Worm (Caenorhabditis elegans) whole organism, L4 larva: ENCODE data around the gene glb-22.

ENCODE experiments used
- T20F7.1 ChIP-seq: fragments of 200-800 bp; sonication (Bioruptor generic); optimal IDR thresholded peaks from 2 replicates; lab custom pipeline; 2018; ENCODE audit warnings: mild to moderate bottlenecking, missing genetic modification characterization, missing compliant biosample characterization
- T26A8.4 ChIP-seq: fragments of 200-800 bp; sonication (Bioruptor generic); IDR thresholded peaks from 2 replicates; pipeline ENCODE4 v1.3.6; 2022; ENCODE audit warnings: missing genetic modification characterization, missing compliant biosample characterization
- ZK546.5 ChIP-seq, 2 experiments: sonication (generic microtip); optimal IDR thresholded peaks; 2 replicates each; lab custom pipeline; 2017; ENCODE audit warnings: missing biosample characterization in 2 of 2, missing genetic modification characterization in 2 of 2
- aha-1 ChIP-seq: fragments of 150-350 bp; peaks from one replicate; lab custom pipeline; 2014; ENCODE audit warnings: missing biosample characterization, missing genetic modification characterization
- ceh-20 ChIP-seq: fragments of 200-800 bp; sonication (Bioruptor generic); IDR thresholded peaks from 2 replicates; pipeline ENCODE4 v1.3.6; 2022; ENCODE audit warnings: missing genetic modification reagents, missing genetic modification characterization, missing compliant biosample characterization
- ceh-28 ChIP-seq: fragments of 150-350 bp; optimal IDR thresholded peaks from 2 replicates; lab custom pipeline; 2014; ENCODE audit warnings: missing biosample characterization, missing genetic modification reagents, missing genetic modification characterization
- ceh-32 ChIP-seq: sonication (generic microtip); optimal IDR thresholded peaks from 2 replicates; lab custom pipeline; 2016; ENCODE audit warnings: mild to moderate bottlenecking, missing genetic modification characterization, missing compliant biosample characterization; ENCODE audit not compliant: poor library complexity
- cey-2 ChIP-seq: sonication (generic microtip); optimal IDR thresholded peaks from 3 replicates; lab custom pipeline; 2017; ENCODE audit warnings: missing genetic modification characterization, mild to moderate bottlenecking, missing compliant biosample characterization, antibody characterized with exemption, borderline replicate concordance; ENCODE audit not compliant: insufficient read depth
- ctbp-1 ChIP-seq: fragments of 200-800 bp; sonication (Bioruptor generic); IDR thresholded peaks from 2 replicates; pipeline ENCODE4 v1.3.6; 2022; ENCODE audit warnings: missing genetic modification reagents, missing genetic modification characterization, missing compliant biosample characterization
- daf-16 ChIP-seq, 3 experiments: sonication (generic microtip); optimal IDR thresholded peaks; 2 replicates each; lab custom pipeline; 2016 to 2017; ENCODE audit warnings: missing genetic modification characterization in 3 of 3, missing genetic modification reagents in 3 of 3, mild to moderate bottlenecking in 2 of 3, missing compliant biosample characterization in 2 of 3, missing biosample characterization in 1 of 3, moderate library complexity in 1 of 3
- daf-19 ChIP-seq: fragments of 200-800 bp; sonication (Bioruptor generic); conservative IDR thresholded peaks from 2 replicates; pipeline ENCODE4 v1.3.6; 2022; ENCODE audit warnings: missing genetic modification characterization, missing compliant biosample characterization
- dmd-6 ChIP-seq: fragments of 200-800 bp; sonication (Bioruptor generic); IDR thresholded peaks from 2 replicates; pipeline ENCODE4 v1.3.6; 2022; ENCODE audit warnings: missing genetic modification reagents, missing genetic modification characterization, missing compliant biosample characterization
- dmd-9 ChIP-seq: fragments of 200-800 bp; sonication (Bioruptor generic); IDR thresholded peaks from 2 replicates; pipeline ENCODE4 v1.3.6; 2022; ENCODE audit warnings: missing genetic modification reagents, missing genetic modification characterization, missing compliant biosample characterization
- duxl-1 ChIP-seq: sonication (generic microtip); optimal IDR thresholded peaks from 2 replicates; lab custom pipeline; 2016; ENCODE audit warnings: mild to moderate bottlenecking, missing genetic modification characterization, moderate library complexity, missing compliant biosample characterization; ENCODE audit not compliant: poor library complexity
- fos-1 ChIP-seq: fragments of 150-350 bp; optimal IDR thresholded peaks from 2 replicates; lab custom pipeline; 2014; ENCODE audit warnings: missing biosample characterization, missing genetic modification characterization
- gei-8 ChIP-seq: fragments of 200-800 bp; sonication (Bioruptor generic); optimal IDR thresholded peaks from 2 replicates; lab custom pipeline; 2018; ENCODE audit warnings: mild to moderate bottlenecking, missing genetic modification characterization, missing compliant biosample characterization
- hlh-11 ChIP-seq: fragments of 200-800 bp; sonication (Bioruptor generic); optimal IDR thresholded peaks from 2 replicates; lab custom pipeline; 2018; ENCODE audit warnings: mild to moderate bottlenecking, missing genetic modification characterization, missing compliant biosample characterization
- hlh-30 ChIP-seq: sonication (generic microtip); optimal IDR thresholded peaks from 2 replicates; lab custom pipeline; 2017; ENCODE audit warnings: antibody characterized with exemption, mild to moderate bottlenecking, missing genetic modification characterization, missing compliant biosample characterization; ENCODE audit not compliant: insufficient read depth
- hmg-1.1 ChIP-seq: fragments of 200-800 bp; sonication (Bioruptor generic); IDR thresholded peaks from 2 replicates; pipeline ENCODE4 v1.3.6; 2022; ENCODE audit warnings: missing genetic modification reagents, missing genetic modification characterization, missing compliant biosample characterization
- lim-7 ChIP-seq: fragments of 200-800 bp; sonication (Bioruptor generic); IDR thresholded peaks from 2 replicates; pipeline ENCODE4 v1.3.6; 2022; ENCODE audit warnings: missing genetic modification characterization, missing compliant biosample characterization
- lin-1 ChIP-seq: fragments of 200-800 bp; sonication (Bioruptor generic); IDR thresholded peaks from 2 replicates; pipeline ENCODE4 v1.3.6; 2022; ENCODE audit warnings: missing genetic modification reagents, missing genetic modification characterization, missing compliant biosample characterization
- lin-13 ChIP-seq: fragments of 150-350 bp; optimal IDR thresholded peaks from 2 replicates; lab custom pipeline; 2014; ENCODE audit warnings: missing biosample characterization, missing genetic modification reagents, missing genetic modification characterization
- lsy-2 ChIP-seq, 2 experiments: fragments of 150-350 bp in 1 of 2; sonication (generic microtip) in 1 of 2; optimal IDR thresholded peaks; 2 replicates each; lab custom pipeline; 2014 to 2017; ENCODE audit warnings: missing biosample characterization in 2 of 2, missing genetic modification characterization in 2 of 2
- nhr-25 ChIP-seq: sonication (generic microtip); optimal IDR thresholded peaks from 2 replicates; lab custom pipeline; 2017; ENCODE audit warnings: missing genetic modification characterization, mild to moderate bottlenecking, missing compliant biosample characterization, antibody characterized with exemption, moderate library complexity, borderline replicate concordance; ENCODE audit not compliant: insufficient read depth
- nhr-41 ChIP-seq: fragments of 200-800 bp; sonication (Bioruptor generic); IDR thresholded peaks from 2 replicates; pipeline ENCODE4 v1.3.6; 2022; ENCODE audit warnings: missing genetic modification reagents, missing genetic modification characterization, missing compliant biosample characterization
- nhr-77 ChIP-seq: fragments of 150-350 bp; optimal IDR thresholded peaks from 2 replicates; lab custom pipeline; 2014; ENCODE audit warnings: missing biosample characterization, missing genetic modification characterization
- pha-4 ChIP-seq, 2 experiments: fragments of 150-350 bp in 1 of 2; fragments of 200-800 bp in 1 of 2; sonication (Bioruptor generic) in 1 of 2; IDR thresholded peaks in 1 of 2; optimal IDR thresholded peaks in 1 of 2; 2 replicates each; pipeline versions ENCODE4 v1.3.6 to Lab custom; 2014 to 2022; ENCODE audit warnings: missing genetic modification characterization in 2 of 2, missing genetic modification reagents in 2 of 2, missing biosample characterization in 1 of 2, missing compliant biosample characterization in 1 of 2
- php-3 ChIP-seq: fragments of 200-800 bp; sonication (Bioruptor generic); IDR thresholded peaks from 2 replicates; pipeline ENCODE4 v1.3.6; 2022; ENCODE audit warnings: missing genetic modification reagents, missing genetic modification characterization, missing compliant biosample characterization
- rbr-2 ChIP-seq: sonication (generic microtip); optimal IDR thresholded peaks from 2 replicates; lab custom pipeline; 2016; ENCODE audit warnings: missing genotype, missing genetic modification characterization, missing compliant biosample characterization
- sdz-12 ChIP-seq: fragments of 200-800 bp; sonication (Bioruptor generic); optimal IDR thresholded peaks from 2 replicates; lab custom pipeline; 2018; ENCODE audit warnings: mild to moderate bottlenecking, missing genetic modification characterization, missing compliant biosample characterization
- set-16 ChIP-seq: fragments of 200-800 bp; sonication (Bioruptor generic); IDR thresholded peaks from 2 replicates; pipeline ENCODE4 v1.3.6; 2022; ENCODE audit warnings: missing genetic modification reagents, missing genetic modification characterization, missing compliant biosample characterization
- skn-1 ChIP-seq: fragments of 150-350 bp; optimal IDR thresholded peaks from 2 replicates; lab custom pipeline; 2014; ENCODE audit warnings: missing biosample characterization, missing genetic modification characterization
- snpc-4 ChIP-seq: fragments of 150-350 bp; optimal IDR thresholded peaks from 2 replicates; lab custom pipeline; 2014; ENCODE audit warnings: missing biosample characterization, missing genetic modification characterization
- spr-1 ChIP-seq: sonication (generic microtip); optimal IDR thresholded peaks from 2 replicates; lab custom pipeline; 2016; ENCODE audit warnings: mild to moderate bottlenecking, missing genetic modification characterization, missing compliant biosample characterization
- unc-130 ChIP-seq: sonication (generic microtip); optimal IDR thresholded peaks from 2 replicates; lab custom pipeline; 2016; ENCODE audit warnings: missing genetic modification reagents, missing genetic modification characterization, missing compliant biosample characterization
- zfp-2 ChIP-seq: sonication (generic microtip); optimal IDR thresholded peaks from 2 replicates; lab custom pipeline; 2016; ENCODE audit warnings: mild to moderate bottlenecking, missing genetic modification characterization, missing compliant biosample characterization
- zip-11 ChIP-seq: fragments of 200-800 bp; sonication (Bioruptor generic); IDR thresholded peaks from 2 replicates; pipeline ENCODE4 v1.3.6; 2022; ENCODE audit warnings: missing genetic modification characterization, missing compliant biosample characterization

glb-22 gene

DNA sequence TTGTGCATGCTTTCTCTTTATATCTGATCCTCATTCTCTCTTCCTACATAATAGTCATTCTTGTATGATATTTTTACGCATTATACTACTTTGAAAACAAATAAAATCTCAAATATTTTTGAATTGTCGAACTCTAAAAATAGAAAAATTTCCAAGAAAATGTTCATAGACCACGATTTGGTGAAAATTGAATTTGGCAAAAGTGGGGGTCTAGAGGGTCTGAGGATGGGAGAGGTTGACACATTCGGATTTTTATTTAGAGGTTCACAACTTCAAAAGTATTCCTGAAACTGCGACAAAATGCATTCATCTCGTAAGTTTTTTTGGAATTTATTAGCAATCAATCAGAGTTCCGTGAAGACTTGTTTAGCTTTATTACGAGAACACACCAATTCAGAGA, at the start of gene glb-22:
TSS of gene glb-22 (plus strand) at position 301 of the 400 bp plus-strand sequence.
- TF ChIP-seq nhr-77 (tag; lab: Kevin White, UChicago) (no peak), ceh-20 (GFP tag; lab: Robert Waterston, UW) (no peak), rbr-2 (tag; lab: Kevin White, UChicago) (no peak), zfp-2 (no peak), hlh-11 (tag; lab: Kevin White, UChicago) (no peak), lsy-2 (tag; optimal IDR thresholded peaks at IDR 0.05; lab: Kevin White, UChicago) (no peak), duxl-1 (tag; lab: Kevin White, UChicago) (no peak), hlh-30 (no peak), nhr-25 (no peak), zip-11 (no peak), pha-4 (GFP tag; IDR thresholded peaks at IDR 0.05; lab: Robert Waterston, UW) (no peak), pha-4 (tag; optimal IDR thresholded peaks at IDR 0.05; lab: Kevin White, UChicago) (no peak), lin-1 (no peak), snpc-4 (tag; lab: Kevin White, UChicago) (no peak)

DNA sequence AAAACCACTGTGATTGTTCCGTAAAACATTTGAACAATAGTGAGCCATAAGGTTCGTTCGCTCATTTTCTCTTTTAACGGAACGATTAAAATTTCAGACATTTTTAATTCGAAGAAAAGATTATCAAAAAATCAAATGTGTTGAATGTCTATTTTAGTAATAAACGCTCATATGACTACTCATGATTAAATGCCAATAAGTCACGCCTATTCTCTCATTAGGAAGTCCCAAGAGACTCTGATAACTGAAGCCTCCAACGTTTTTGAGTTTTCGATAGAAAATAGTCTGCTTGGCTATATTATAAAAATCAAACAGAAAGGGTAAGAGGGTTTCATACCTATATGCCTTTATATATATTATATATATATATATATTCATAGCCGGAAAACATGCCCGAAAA, 43.9 kb upstream of the glb-22 start, which contains the start of gene srg-47:
TSS of gene srg-47 (minus strand) at position 101 of the 400 bp plus-strand sequence.
- TF ChIP-seq zip-11 (no peak), nhr-41 (GFP tag; lab: Robert Waterston, UW) (no peak)

DNA sequence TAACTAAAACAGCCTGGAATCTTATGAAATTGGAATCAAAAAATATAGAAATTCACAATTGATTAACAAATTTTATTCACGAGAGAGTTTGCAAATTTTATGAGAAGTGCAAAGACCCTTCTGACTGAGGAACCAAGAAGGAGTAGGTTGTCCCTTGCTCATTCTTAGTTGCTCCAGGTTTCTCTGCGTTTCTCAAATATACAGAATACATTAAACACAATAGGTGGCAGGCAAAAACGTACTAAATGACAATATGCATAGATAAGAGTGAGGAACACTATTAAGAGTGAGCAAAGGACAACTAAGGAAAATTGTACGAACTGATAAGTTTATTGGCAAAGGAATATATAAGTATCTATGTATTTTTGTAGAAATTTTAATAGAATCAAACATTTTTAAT, 41.3 kb upstream of the glb-22 start, which contains the start of gene C53A5.9:
TSS of gene C53A5.9 (minus strand) at position 101 of the 400 bp plus-strand sequence.
- TF ChIP-seq daf-19 (GFP tag; lab: Robert Waterston, UW), result no peak
- no peak for TF ChIP-seq hmg-1.1 (GFP tag; lab: Robert Waterston, UW)
- TF ChIP-seq lim-7, result no peak

DNA sequence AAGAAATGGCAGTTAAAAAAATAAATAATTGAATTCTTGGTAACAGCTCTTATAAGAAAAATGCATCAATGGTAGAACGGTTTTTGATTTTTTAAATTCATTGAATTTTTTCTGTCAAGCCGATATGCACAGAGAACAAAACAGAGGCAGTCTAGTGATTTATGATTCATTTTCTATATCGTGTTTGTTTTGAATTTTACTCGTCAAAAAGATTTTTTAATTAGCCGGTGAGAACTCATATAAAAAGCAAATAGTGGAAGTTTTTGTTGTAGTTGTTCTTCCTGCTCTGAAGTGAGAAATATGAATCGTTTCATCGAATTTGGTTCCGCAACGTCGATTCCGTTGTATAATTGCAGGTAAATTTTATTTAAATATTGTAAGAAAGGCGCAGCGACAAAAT, 40.8 kb upstream of the glb-22 start, which contains the start of gene srt-32:
TSS of gene srt-32 (plus strand) at position 301 of the 400 bp plus-strand sequence.
- TF ChIP-seq lim-7 (no peak), aha-1 (tag; lab: Kevin White, UChicago) (no peak), lin-13 (GFP tag; lab: Kevin White, UChicago) (no peak), gei-8 (GFP tag; lab: Kevin White, UChicago) (no peak), ceh-28 (no peak), dmd-9 (no peak), skn-1 (tag; lab: Kevin White, UChicago) (no peak), php-3 (GFP tag; lab: Robert Waterston, UW) (no peak), spr-1 (tag; lab: Kevin White, UChicago) (no peak), fos-1 (tag; lab: Kevin White, UChicago) (no peak)

DNA sequence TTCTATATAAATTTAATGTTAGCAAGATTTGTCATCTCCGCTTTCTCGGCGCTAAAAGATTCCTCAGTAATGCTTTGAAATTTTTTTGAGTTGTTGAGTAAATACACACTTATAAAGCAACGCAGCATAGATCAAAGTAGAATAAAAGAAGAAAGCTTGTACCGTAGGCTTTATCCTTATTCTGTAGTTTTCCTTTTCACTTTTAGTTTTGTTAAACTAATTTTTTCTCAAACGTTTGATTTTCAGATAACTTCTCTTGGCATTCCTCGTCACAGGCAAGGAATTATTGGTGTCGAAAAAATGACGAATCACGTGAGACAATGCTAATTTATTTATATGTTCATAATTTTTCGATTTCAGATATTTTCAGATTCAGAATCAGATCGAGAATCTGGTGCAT, 37.5 kb upstream of the glb-22 start, which contains the start of gene C53A5.11:
TSS of gene C53A5.11 (plus strand) at position 301 of the 400 bp plus-strand sequence.
- TF ChIP-seq duxl-1 (tag; lab: Kevin White, UChicago) (no peak), T20F7.1 (no peak), dmd-6 (no peak), unc-130 (GFP tag; lab: Kevin White, UChicago) (no peak), set-16 (no peak), ceh-20 (GFP tag; lab: Robert Waterston, UW) (no peak), daf-16 (GFP tag; optimal IDR thresholded peaks at IDR 0.05; lab: Kevin White, UChicago) (no peak), daf-16 (tag; optimal IDR thresholded peaks at IDR 0.05; lab: Kevin White, UChicago) (no peak), lin-1 (no peak), cey-2 (tag; lab: Kevin White, UChicago) (no peak), aha-1 (tag; lab: Kevin White, UChicago) (no peak), ZK546.5 (tag; optimal IDR thresholded peaks at IDR 0.05; lab: Kevin White, UChicago) (no peak), nhr-41 (GFP tag; lab: Robert Waterston, UW) (no peak), sdz-12 (GFP tag; lab: Kevin White, UChicago) (no peak), T26A8.4 (GFP tag; lab: Robert Waterston, UW) (no peak), ctbp-1 (GFP tag; lab: Robert Waterston, UW) (no peak), ceh-32 (no peak)
